Fruit fly (Drosophila melanogaster) Kc167 (cell line): Measurements from ENCODE around the gene CG15153.
A peak's percentile ranks its signal among the peaks of the same experiment; 100 is the strongest.

ENCODE experiments used
- Myc ChIP-seq: fragments of >200 bp; optimal IDR thresholded peaks from 2 replicates; lab custom pipeline; 2017; ENCODE audit warnings: missing external identifiers
- Sin3A ChIP-seq: fragments of >200 bp; optimal IDR thresholded peaks from 2 replicates; lab custom pipeline; 2018; ENCODE audit warnings: missing external identifiers
- h ChIP-seq: fragments of >200 bp; optimal IDR thresholded peaks from 3 replicates; lab custom pipeline; 2018; ENCODE audit warnings: missing external identifiers
- insv ChIP-seq: fragments of >200 bp; optimal IDR thresholded peaks from 3 replicates; lab custom pipeline; 2018; ENCODE audit warnings: missing external identifiers
- psq ChIP-seq: fragments of >200 bp; optimal IDR thresholded peaks from 2 replicates; lab custom pipeline; 2017; ENCODE audit warnings: missing external identifiers
- ttk ChIP-seq: sonication (Bioruptor generic); optimal IDR thresholded peaks from 2 replicates; lab custom pipeline; 2017; ENCODE audit warnings: missing external identifiers

Gene CG15153

DNA sequence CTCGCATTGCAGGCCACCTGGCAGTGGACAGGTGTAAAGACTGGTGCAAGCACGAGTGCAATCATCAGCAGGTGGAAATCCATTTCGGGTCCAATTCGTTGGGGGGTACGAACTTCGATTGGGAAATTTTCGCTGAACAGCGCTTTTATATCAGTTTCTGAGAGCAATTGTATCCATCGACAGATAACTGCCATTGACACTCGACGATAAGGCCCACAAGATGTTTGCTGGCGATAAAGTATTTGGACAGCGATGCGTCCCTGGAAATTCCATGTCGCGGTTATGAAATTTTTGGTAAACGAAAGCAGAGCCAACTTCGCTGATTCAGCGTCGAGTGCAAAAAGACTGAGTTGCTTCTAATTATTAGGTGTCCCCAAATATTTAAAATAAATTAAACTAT is at the start of gene CG15153:
TSS of gene CG15153 (minus strand) at position 101 of the 400 bp plus-strand sequence.
- TF ChIP-seq Myc (lab: Kevin White, UChicago) (no peak), h (lab: Kevin White, UChicago) (no peak), ttk (lab: Kevin White, UChicago) (no peak), psq (no peak), Sin3A (lab: Kevin White, UChicago) (no peak), insv (no peak)

DNA sequence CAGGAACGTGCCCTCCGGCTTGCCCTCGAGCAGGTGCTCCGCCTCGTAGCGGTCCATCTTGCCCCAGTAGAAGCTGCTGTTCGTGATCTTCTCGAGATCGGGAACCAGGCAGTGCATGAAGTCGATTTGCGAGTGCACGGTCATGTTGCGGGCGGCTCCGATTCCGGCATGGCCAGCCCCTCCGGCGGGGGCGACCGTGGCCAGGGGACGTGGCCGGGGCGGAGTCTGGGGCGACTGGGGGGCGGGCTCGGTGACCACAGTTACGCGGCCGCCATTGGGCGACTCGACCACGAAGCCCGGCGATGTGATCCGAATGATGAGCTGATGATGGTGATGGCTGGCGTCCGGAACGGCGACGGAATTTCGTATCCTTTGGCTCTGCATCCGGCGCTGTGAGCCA is 48.5 kb upstream of the CG15153 start:
- TF ChIP-seq psq (no peak), insv (no peak), Myc (lab: Kevin White, UChicago) (no peak), ttk (lab: Kevin White, UChicago) (peak; percentile 65), Sin3A (lab: Kevin White, UChicago) (no peak)

DNA sequence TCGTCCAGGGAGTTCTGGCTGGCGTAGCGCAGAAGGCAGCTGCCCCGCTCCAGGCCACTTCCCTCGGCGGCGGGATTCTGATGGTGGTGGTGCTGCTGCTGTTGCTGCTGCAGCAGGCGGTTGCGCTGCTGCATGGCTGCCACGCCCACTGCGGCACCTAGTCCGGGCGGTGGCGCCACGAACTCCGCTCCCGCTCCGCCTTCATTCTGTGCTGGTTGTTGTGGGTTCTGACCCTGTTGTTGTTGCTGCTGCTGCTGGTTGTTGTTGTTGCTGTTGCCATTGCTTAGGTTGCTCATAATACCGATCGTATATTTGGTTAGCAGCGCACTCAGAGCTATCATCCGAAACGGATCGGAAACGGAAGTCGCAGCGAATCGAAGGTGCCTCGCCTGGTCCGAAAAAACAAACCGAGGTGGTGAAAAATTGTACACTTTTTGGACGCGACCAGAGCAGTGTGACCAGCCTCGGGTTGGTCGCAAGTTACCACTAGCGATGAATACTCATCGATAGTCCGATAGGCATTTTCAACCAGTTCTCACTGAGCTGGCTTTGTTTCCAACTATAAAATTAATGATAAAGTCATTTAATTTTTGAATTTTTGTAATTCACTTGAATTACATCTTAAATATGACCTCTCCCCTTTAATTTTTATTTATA is 45.7 kb upstream of the CG15153 start, which contains the start of gene kel:
TSS of gene kel (minus strand) at position 493 of the 657 bp plus-strand sequence.
- no peak for TF ChIP-seq ttk (lab: Kevin White, UChicago)
- no peak for TF ChIP-seq Sin3A (lab: Kevin White, UChicago)
- no peak for TF ChIP-seq h (lab: Kevin White, UChicago)
- TF ChIP-seq psq: no peak

DNA sequence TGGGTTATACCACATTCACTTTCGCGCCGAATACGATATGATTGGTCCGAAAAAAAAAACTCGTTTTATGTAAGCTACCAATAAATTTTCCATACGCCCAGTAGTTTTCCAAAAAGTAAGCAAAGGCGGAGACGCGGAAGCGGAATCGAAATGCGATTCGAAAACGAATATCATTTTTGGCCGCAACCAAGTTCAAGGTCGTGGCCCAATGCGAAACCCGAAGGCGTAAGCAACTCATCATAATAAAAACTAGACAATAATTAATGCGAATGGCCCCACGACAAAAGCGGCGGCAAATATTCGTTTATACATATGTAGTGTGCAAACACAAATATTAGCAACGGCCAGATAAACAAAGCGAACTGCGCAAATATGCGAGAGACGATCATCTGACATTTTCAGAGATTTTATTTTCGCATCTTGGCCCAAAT is 44.4 kb upstream of the CG15153 start:
- TF ChIP-seq Myc (lab: Kevin White, UChicago) (no peak), Sin3A (lab: Kevin White, UChicago) (no peak)

DNA sequence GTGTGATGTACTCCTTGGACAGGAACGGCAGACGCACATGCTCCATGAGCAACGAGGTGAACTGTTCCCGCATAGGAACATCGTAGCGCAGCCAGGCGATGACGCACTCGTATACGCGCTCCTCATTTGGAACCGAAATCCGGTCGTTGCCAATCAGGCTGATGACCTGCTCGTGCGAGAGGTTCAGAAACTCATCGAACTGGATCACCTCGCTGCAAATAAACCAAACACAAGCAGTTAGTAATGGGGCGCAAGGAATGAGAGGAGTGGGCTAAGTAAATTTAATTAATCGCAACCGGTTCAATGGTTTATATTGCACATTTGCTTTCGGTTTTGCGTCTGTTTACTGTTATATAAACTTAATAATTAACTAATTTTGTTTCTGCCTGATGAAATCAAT is 42.6 kb upstream of the CG15153 start:
- TF ChIP-seq h (lab: Kevin White, UChicago) (no peak), Sin3A (lab: Kevin White, UChicago) (no peak), insv (no peak), Myc (lab: Kevin White, UChicago) (no peak), psq (no peak), ttk (lab: Kevin White, UChicago) (no peak)

DNA sequence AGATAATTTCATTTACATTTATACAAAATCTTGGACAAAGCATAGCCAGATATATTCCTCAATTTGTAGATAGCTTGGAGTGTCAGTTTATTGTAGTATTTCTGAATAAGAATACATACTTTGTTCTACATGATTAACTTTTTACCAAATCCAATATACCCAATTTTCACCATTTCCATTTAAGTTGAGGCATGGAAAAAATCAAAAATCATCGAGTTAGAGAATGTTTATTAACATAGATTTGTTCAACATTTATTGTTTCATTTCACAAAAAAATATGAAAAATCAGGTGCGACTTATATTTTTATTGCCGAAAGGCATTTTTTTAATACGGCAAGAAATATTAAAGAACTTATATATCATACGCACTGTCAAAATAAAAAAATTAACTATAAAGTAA is 33.6 kb upstream of the CG15153 start, which contains the start of gene Grl36b:
TSS of gene Grl36b (minus strand) at position 101 of the 400 bp plus-strand sequence.
- TF ChIP-seq ttk (lab: Kevin White, UChicago): no peak
- no peak for TF ChIP-seq Sin3A (lab: Kevin White, UChicago)
- no peak for TF ChIP-seq insv
- TF ChIP-seq psq: no peak
- TF ChIP-seq Myc (lab: Kevin White, UChicago): no peak
- no peak for TF ChIP-seq h (lab: Kevin White, UChicago)

DNA sequence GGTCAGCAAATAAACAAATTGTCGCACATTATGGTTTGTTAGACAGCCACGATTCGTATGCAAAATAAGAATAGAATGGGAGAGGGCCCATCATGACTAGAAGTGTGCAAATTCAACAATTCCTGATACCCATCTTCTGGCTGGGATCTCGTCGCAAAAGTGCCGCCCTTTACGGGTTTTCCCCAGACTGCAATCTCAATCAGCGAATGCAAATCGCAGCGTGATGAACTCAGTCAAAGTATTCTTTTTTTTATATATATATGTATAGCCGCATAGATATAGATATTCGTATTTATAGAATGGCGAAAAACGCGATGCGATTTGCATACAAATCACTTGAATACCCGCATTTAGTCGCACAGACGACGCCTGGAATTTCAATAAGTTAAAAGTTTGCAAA is 30.9 kb upstream of the CG15153 start:
- TF ChIP-seq h (lab: Kevin White, UChicago): no peak
- no peak for TF ChIP-seq Sin3A (lab: Kevin White, UChicago)
- TF ChIP-seq Myc (lab: Kevin White, UChicago): no peak
- TF ChIP-seq ttk (lab: Kevin White, UChicago): no peak
- TF ChIP-seq psq: no peak
- TF ChIP-seq insv: no peak

DNA sequence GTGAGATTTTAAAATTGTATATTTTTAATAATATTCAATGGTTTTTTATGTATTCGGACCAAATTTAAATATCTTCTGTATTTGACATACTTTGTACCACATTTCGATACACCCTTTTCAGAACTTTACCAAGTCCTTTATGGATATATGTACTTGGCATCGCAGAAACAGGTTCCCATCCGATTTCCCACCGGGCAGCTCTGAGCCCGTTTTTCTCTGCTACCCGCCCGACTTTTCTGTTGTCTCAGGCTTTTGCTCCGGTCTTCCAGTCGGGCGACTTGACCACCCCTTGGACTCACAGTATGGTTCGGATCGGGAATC is 30.1 kb upstream of the CG15153 start:
- no peak for TF ChIP-seq insv
- no peak for TF ChIP-seq Sin3A (lab: Kevin White, UChicago)
- TF ChIP-seq ttk (lab: Kevin White, UChicago): no peak
- no peak for TF ChIP-seq Myc (lab: Kevin White, UChicago)
- no peak for TF ChIP-seq h (lab: Kevin White, UChicago)
- no peak for TF ChIP-seq psq

DNA sequence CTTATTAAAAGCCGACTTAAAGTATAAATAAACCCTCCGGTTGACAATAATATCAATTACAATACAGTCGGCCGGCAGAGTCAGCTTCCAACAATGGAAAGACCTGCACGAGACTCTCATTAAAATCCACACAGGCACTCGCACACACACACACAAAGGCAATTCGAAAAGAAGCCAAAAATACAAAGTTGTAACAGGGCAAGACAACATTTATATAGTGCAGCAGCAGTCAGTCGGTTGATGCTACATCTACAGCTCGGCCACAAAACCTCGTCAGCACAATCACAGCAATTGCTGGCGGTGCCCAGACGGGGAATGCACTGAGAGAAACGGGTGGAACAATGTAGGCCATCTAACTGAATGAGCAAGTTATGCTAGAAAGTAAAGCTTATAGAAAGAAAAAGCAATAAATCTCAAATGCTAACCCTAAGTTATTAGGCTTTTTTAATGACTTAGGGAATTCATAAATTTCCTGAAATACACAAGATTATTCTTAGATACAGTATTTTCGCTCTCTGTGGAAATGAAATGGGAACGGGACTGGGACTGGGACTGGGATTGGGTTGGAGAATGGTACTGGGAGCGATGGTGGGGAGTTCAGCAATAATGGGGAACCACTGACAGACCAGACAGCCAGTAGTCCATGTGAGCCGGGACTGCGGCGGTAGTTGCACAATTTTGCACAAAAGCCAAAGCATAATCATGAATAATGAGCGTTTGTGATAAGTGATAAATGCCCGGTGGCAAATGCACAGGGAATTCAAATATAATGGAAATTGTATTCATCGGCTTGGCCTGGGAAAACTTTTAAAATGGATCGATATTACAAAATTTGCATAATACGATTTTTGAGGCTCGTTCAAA is 29.5 kb upstream of the CG15153 start:
- TF ChIP-seq ttk (lab: Kevin White, UChicago) (no peak), Myc (lab: Kevin White, UChicago) (no peak), Sin3A (lab: Kevin White, UChicago) (no peak), psq (no peak), h (lab: Kevin White, UChicago) (no peak), insv (no peak)

DNA sequence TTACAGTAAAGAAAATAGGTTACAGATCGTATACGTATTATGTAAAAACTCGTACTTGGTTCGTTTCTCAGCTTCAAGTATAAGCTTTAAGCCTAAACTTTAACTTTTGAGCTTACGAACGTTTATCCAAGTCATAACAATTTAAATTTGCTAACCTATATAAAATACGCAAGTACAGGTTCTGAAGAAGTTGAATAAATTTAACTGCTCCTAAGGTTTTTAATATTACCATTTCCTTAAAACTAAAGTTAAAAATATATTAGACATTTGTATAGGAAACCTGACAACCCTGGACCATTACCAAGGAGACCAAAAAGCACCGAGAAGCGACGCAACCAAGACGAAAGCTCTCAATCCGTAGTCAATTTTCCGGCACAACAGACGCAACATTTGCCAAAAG is 27.6 kb upstream of the CG15153 start, which contains the start of gene CG5758:
TSS of gene CG5758 (plus strand) at position 353 of the 400 bp plus-strand sequence.
- no peak for TF ChIP-seq h (lab: Kevin White, UChicago)
- no peak for TF ChIP-seq psq
- no peak for TF ChIP-seq Myc (lab: Kevin White, UChicago)
- TF ChIP-seq Sin3A (lab: Kevin White, UChicago): no peak
- TF ChIP-seq ttk (lab: Kevin White, UChicago): no peak
- TF ChIP-seq insv: no peak

DNA sequence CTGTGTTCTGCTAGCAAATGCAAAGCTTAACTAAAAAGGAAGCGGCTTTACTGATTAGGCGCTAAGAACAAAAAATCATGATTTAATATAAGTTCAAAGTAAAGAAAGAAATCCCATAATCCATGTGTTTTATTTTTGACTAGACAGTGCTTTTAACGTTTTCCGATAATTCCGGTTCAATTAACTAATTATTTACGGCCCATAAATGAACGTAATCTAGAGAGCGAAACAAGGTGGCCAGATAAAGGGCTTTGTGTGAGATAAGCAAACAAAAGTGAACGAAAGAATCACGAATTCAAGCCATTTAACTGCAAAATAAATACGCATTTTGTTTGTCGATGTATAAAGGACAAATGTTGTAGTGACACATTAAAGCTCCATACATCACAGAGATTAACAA is 23.0 kb upstream of the CG15153 start:
- TF ChIP-seq ttk (lab: Kevin White, UChicago) (no peak), psq (no peak), Sin3A (lab: Kevin White, UChicago) (no peak), Myc (lab: Kevin White, UChicago) (no peak), insv (no peak), h (lab: Kevin White, UChicago) (no peak)

DNA sequence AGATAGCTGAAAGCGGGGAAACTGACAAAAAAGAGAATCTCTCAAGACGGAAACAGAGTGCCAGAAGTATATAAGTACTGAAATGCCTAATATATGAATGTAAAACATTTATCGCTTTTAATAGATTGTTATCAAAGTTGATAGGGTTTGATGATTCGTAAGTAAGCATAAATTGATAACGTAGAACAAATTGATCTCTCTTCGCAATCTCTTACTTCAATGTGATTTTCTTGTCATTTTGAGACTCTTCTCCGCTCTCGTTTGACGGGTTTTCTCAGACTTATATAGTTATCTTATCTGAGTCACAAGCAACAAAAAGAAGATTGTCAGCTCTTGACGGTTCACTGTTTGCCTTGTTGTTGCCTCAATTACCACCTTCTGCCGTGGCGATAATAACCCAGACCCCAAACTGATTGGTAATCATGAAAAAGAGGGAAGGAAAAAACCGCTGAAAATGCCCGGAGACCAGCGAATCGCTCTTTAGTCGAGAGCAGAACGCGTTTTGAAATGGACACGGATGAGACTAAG is 22.2 kb upstream of the CG15153 start, which contains the start of gene CG15152:
TSS of gene CG15152 (plus strand) at position 372 of the 528 bp plus-strand sequence.
- TF ChIP-seq psq (no peak), insv (no peak), ttk (lab: Kevin White, UChicago) (no peak), h (lab: Kevin White, UChicago) (no peak), Myc (lab: Kevin White, UChicago) (no peak), Sin3A (lab: Kevin White, UChicago) (no peak)
